Fruit fly (Drosophila melanogaster) Kc167 (cell line): ENCODE measurements around the gene Patj.

ENCODE experiments used
- h ChIP-seq: fragments of >200 bp; optimal IDR thresholded peaks from 3 replicates; lab custom pipeline; 2018; ENCODE audit warnings: missing external identifiers
- ttk ChIP-seq: sonication (Bioruptor generic); optimal IDR thresholded peaks from 2 replicates; lab custom pipeline; 2017; ENCODE audit warnings: missing external identifiers

dm6 chr3L:1802802-1803201, 4.2 kb downstream of the Patj start, which contains the start of the genes JTBR and CG42676:
- no peak for TF ChIP-seq ttk
- no peak for TF ChIP-seq h
